Comparison of ENCODE assay signal across 4 fruit fly cellular contexts in the genomic region with DNA sequence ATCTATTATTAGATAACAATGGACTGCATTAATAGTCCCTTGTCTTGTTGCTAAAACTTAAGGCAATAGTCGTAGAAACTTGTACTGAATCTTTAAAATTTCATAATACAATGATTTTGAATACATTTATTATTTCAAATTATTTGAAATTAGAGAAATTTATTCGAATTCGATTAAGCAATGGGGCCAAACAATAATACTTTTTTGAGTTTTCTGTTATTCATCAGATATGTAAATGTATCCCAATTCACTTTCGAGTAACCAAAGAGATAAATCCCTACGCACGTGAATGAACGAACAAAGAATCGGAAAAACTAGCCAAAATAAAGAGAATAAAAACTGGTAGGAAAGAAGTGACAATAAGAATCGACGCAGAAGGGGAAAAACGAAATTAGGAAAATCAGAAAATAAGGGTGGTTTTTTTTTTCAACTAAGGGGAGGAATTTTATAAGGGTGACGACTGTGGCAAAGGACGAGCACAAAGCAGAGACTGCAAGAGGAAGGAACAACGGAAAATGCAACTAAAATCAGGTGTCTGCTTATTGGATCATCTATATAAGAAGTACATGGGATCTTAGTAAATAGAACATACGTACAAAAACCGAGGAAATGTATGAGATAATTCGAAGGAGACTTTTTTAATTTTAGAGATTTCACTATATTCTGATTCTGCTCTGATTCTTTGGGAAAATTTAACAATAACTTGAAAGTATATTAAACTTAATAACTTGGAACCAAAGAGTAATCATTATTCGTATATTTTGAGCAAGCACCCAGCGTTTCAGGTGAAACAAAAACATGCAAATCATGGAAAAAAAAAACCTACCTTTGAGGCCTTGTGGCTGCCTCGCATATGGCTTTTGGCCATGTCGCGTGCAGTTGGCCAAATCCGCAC.
TF ChIP-seq lines count a peak whose summit lies in the region.

No protein-coding gene starts in this region.

- TF ChIP-seq CTCF in whole organism, embryonic (GFP tag; optimal IDR thresholded peaks at IDR 0.05; lab: Kevin White, UChicago), result no peak

TF ChIP-seq in whole organism, adult, 20 proteins besides CTCF, POLR2A, EP300 and RAD21:
- TF ChIP-seq kay (GFP tag; lab: Kevin White, UChicago; ENCODE audit: borderline replicate concordance) (peak; percentile 79), pad (GFP tag; optimal IDR thresholded peaks at IDR 0.05; lab: Kevin White, UChicago) (no peak)

TF ChIP-seq in whole organism, embryonic, 481 proteins besides CTCF, POLR2A, EP300 and RAD21 (continues in another document):
- TF ChIP-seq sqz (GFP tag; optimal IDR thresholded peaks at IDR 0.05; lab: Kevin White, UChicago), result peak; percentile 54
- TF ChIP-seq CG1603 (tag; optimal IDR thresholded peaks at IDR 0.05; lab: Kevin White, UChicago), result no peak
- TF ChIP-seq CG13894 (tag; optimal IDR thresholded peaks at IDR 0.05; lab: Kevin White, UChicago), result no peak
- TF ChIP-seq Doc2 (GFP tag; IDR thresholded peaks at IDR 0.05; lab: Robert Waterston, UW), result no peak
- no peak for TF ChIP-seq Antp (GFP tag; optimal IDR thresholded peaks at IDR 0.05; lab: Kevin White, UChicago)
- no peak for TF ChIP-seq usp (GFP tag; optimal IDR thresholded peaks at IDR 0.05; lab: Kevin White, UChicago)
- TF ChIP-seq gsb (GFP tag; IDR thresholded peaks at IDR 0.05; lab: Robert Waterston, UW), result no peak
- TF ChIP-seq ham (GFP tag; IDR thresholded peaks at IDR 0.05; lab: Robert Waterston, UW), result no peak
- TF ChIP-seq p53 (GFP tag; optimal IDR thresholded peaks at IDR 0.05; lab: Kevin White, UChicago), result no peak
- TF ChIP-seq nom (GFP tag; optimal IDR thresholded peaks at IDR 0.05; lab: Kevin White, UChicago), result no peak
- peak; percentile 76 for TF ChIP-seq Elba2 (GFP tag; optimal IDR thresholded peaks at IDR 0.05; lab: Kevin White, UChicago)
- TF ChIP-seq CG9932 (GFP tag; IDR thresholded peaks at IDR 0.05; lab: Robert Waterston, UW), result no peak
- peak; percentile 21 for TF ChIP-seq grau (tag; optimal IDR thresholded peaks at IDR 0.05; lab: Kevin White, UChicago)
- peak; percentile 2 for TF ChIP-seq CG8924 (tag; optimal IDR thresholded peaks at IDR 0.05; lab: Kevin White, UChicago)
- TF ChIP-seq CG4328 (GFP tag; optimal IDR thresholded peaks at IDR 0.05; lab: Kevin White, UChicago), result no peak
- no peak for TF ChIP-seq CG13296 (GFP tag; optimal IDR thresholded peaks at IDR 0.05; lab: Kevin White, UChicago)
- TF ChIP-seq mirr (GFP tag; optimal IDR thresholded peaks at IDR 0.05; lab: Kevin White, UChicago), result no peak
- TF ChIP-seq Deaf1 (tag; optimal IDR thresholded peaks at IDR 0.05; lab: Kevin White, UChicago), result no peak
- no peak for TF ChIP-seq MTF-1 (GFP tag; optimal IDR thresholded peaks at IDR 0.05; lab: Kevin White, UChicago; ENCODE audit: borderline replicate concordance)
- TF ChIP-seq Hr51 (GFP tag; optimal IDR thresholded peaks at IDR 0.05; lab: Kevin White, UChicago), result peak in 1 of 2 experiments; percentile 28
- no peak for TF ChIP-seq Hsf (GFP tag; optimal IDR thresholded peaks at IDR 0.05; lab: Kevin White, UChicago)
- TF ChIP-seq CG9437 (GFP tag; optimal IDR thresholded peaks at IDR 0.05; lab: Kevin White, UChicago), result no peak
- no peak for TF ChIP-seq ab (GFP tag; optimal IDR thresholded peaks at IDR 0.05; lab: Kevin White, UChicago)
- no peak for TF ChIP-seq fd96Cb (tag; optimal IDR thresholded peaks at IDR 0.05; lab: Kevin White, UChicago)
- no peak for TF ChIP-seq jigr1 (GFP tag; IDR thresholded peaks at IDR 0.05; lab: Robert Waterston, UW)
- TF ChIP-seq CG6683 (GFP tag; optimal IDR thresholded peaks at IDR 0.05; lab: Kevin White, UChicago), result no peak
- peak in 1 of 2 experiments; percentile 51 for TF ChIP-seq insv (GFP tag; optimal IDR thresholded peaks at IDR 0.05; lab: Kevin White, UChicago)

TF ChIP-seq in whole organism, prepupa, 60 proteins besides CTCF, POLR2A, EP300 and RAD21:
- TF ChIP-seq CG6792 (GFP tag; optimal IDR thresholded peaks at IDR 0.05; lab: Kevin White, UChicago) (no peak), CG10631 (GFP tag; optimal IDR thresholded peaks at IDR 0.05; lab: Kevin White, UChicago) (no peak), CG31627 (GFP tag; optimal IDR thresholded peaks at IDR 0.05; lab: Kevin White, UChicago) (no peak), CG3919 (GFP tag; optimal IDR thresholded peaks at IDR 0.05; lab: Kevin White, UChicago) (no peak), Eip78C (GFP tag; lab: Kevin White, UChicago) (peak; percentile 59)

TF ChIP-seq in whole organism, wandering third instar larva, 38 proteins besides CTCF, POLR2A, EP300 and RAD21:
- TF ChIP-seq foxo (GFP tag; optimal IDR thresholded peaks at IDR 0.05; lab: Kevin White, UChicago) (no peak), psq (GFP tag; optimal IDR thresholded peaks at IDR 0.05; lab: Kevin White, UChicago) (peak; percentile 37)
